Worm (Caenorhabditis elegans) whole organism, L2 larva: ENCODE data around the gene ccep-97.

Experiments
- C34F6.9 ChIP-seq: fragments of 150-350 bp; optimal IDR thresholded peaks from 2 replicates; lab custom pipeline; 2014; ENCODE audit warnings: missing biosample characterization, missing genetic modification characterization
- R02D3.7 ChIP-seq: fragments of 150-350 bp; optimal IDR thresholded peaks from 2 replicates; lab custom pipeline; 2014; ENCODE audit warnings: missing biosample characterization, missing genetic modification characterization
- Y55F3AM.14 ChIP-seq: fragments of 200-800 bp; sonication (Bioruptor generic); optimal IDR thresholded peaks from 2 replicates; lab custom pipeline; 2018; ENCODE audit warnings: mild to moderate bottlenecking, missing genetic modification characterization, missing compliant biosample characterization
- ZK546.5 ChIP-seq: sonication (generic microtip); optimal IDR thresholded peaks from 2 replicates; lab custom pipeline; 2017; ENCODE audit warnings: missing biosample characterization, missing genetic modification characterization
- alr-1 ChIP-seq: fragments of 150-350 bp; optimal IDR thresholded peaks from 2 replicates; lab custom pipeline; 2014; ENCODE audit warnings: missing biosample characterization, missing genetic modification characterization
- ama-1 ChIP-seq: fragments of 150-350 bp; optimal IDR thresholded peaks from 2 replicates; lab custom pipeline; 2018; ENCODE audit warnings: inconsistent platforms
- ceh-16 ChIP-seq: fragments of 150-350 bp; optimal IDR thresholded peaks from 2 replicates; lab custom pipeline; 2014; ENCODE audit warnings: missing biosample characterization, missing genetic modification characterization
- ceh-82 ChIP-seq: fragments of 150-350 bp; optimal IDR thresholded peaks from 2 replicates; lab custom pipeline; 2014; ENCODE audit warnings: missing biosample characterization, missing genetic modification characterization
- crh-2 ChIP-seq: sonication (generic microtip); optimal IDR thresholded peaks from 2 replicates; lab custom pipeline; 2017; ENCODE audit warnings: missing biosample characterization, missing genetic modification characterization
- dmd-4 ChIP-seq: sonication (generic microtip); optimal IDR thresholded peaks from 2 replicates; lab custom pipeline; 2017; ENCODE audit warnings: missing biosample characterization, missing genetic modification characterization
- egl-27 ChIP-seq: sonication (generic microtip); optimal IDR thresholded peaks from 3 replicates; lab custom pipeline; 2017; ENCODE audit warnings: missing biosample characterization, missing genetic modification reagents, missing genetic modification characterization
- elt-1 ChIP-seq: fragments of 150-350 bp; optimal IDR thresholded peaks from 2 replicates; lab custom pipeline; 2014; ENCODE audit warnings: missing biosample characterization, missing genetic modification characterization
- elt-3 ChIP-seq: sonication (generic microtip); optimal IDR thresholded peaks from 2 replicates; lab custom pipeline; 2017; ENCODE audit warnings: missing biosample characterization, missing genetic modification characterization
- fos-1 ChIP-seq: fragments of 150-350 bp; optimal IDR thresholded peaks from 2 replicates; lab custom pipeline; 2014; ENCODE audit warnings: missing biosample characterization, missing genetic modification characterization
- gmeb-1 ChIP-seq: fragments of 150-350 bp; optimal IDR thresholded peaks from 2 replicates; lab custom pipeline; 2014; ENCODE audit warnings: missing biosample characterization, missing genetic modification characterization
- lin-11 ChIP-seq: fragments of 150-350 bp; sonication (generic microtip); optimal IDR thresholded peaks from 2 replicates; lab custom pipeline; 2014; ENCODE audit warnings: missing biosample characterization, missing genetic modification characterization, inconsistent platforms, mixed read lengths
- lin-13 ChIP-seq: fragments of 150-350 bp; optimal IDR thresholded peaks from 2 replicates; lab custom pipeline; 2014; ENCODE audit warnings: missing biosample characterization, missing genetic modification reagents, missing genetic modification characterization
- lin-39 ChIP-seq: fragments of 150-350 bp; optimal IDR thresholded peaks from 2 replicates; lab custom pipeline; 2014; ENCODE audit warnings: missing biosample characterization, missing genetic modification reagents, missing genetic modification characterization
- lsy-2 ChIP-seq, 2 experiments: fragments of 150-350 bp in 1 of 2; sonication (generic microtip) in 1 of 2; optimal IDR thresholded peaks; 2 replicates each; lab custom pipeline; 2014 to 2017; ENCODE audit warnings: missing biosample characterization in 2 of 2, missing genetic modification characterization in 2 of 2
- mab-5 ChIP-seq: fragments of 150-350 bp; optimal IDR thresholded peaks from 2 replicates; lab custom pipeline; 2014; ENCODE audit warnings: missing biosample characterization, missing genetic modification characterization
- mbf-1 ChIP-seq: sonication (generic microtip); optimal IDR thresholded peaks from 2 replicates; lab custom pipeline; 2017; ENCODE audit warnings: missing biosample characterization, missing genetic modification characterization
- mdl-1 ChIP-seq, 2 experiments: fragments of 150-350 bp in 1 of 2; sonication (generic microtip) in 1 of 2; optimal IDR thresholded peaks; 2 replicates each; lab custom pipeline; 2017; ENCODE audit warnings: missing biosample characterization in 2 of 2, missing genetic modification characterization in 2 of 2
- nhr-10 ChIP-seq: sonication (generic microtip); optimal IDR thresholded peaks from 2 replicates; lab custom pipeline; 2017; ENCODE audit warnings: missing biosample characterization, missing genetic modification characterization
- nhr-11 ChIP-seq: fragments of 150-350 bp; optimal IDR thresholded peaks from 2 replicates; lab custom pipeline; 2014; ENCODE audit warnings: missing biosample characterization, missing genetic modification characterization
- nhr-12 ChIP-seq: fragments of 150-350 bp; optimal IDR thresholded peaks from 2 replicates; lab custom pipeline; 2014; ENCODE audit warnings: missing biosample characterization, missing genetic modification characterization
- nhr-129 ChIP-seq: fragments of 150-350 bp; optimal IDR thresholded peaks from 2 replicates; lab custom pipeline; 2014; ENCODE audit warnings: missing biosample characterization, missing genetic modification characterization
- nhr-21 ChIP-seq: fragments of 150-350 bp; optimal IDR thresholded peaks from 2 replicates; lab custom pipeline; 2014; ENCODE audit warnings: missing biosample characterization, missing genetic modification characterization
- nhr-23 ChIP-seq: fragments of 150-350 bp; optimal IDR thresholded peaks from 2 replicates; lab custom pipeline; 2014; ENCODE audit warnings: missing biosample characterization, missing genetic modification reagents, missing genetic modification characterization
- nhr-237 ChIP-seq: fragments of 150-350 bp; optimal IDR thresholded peaks from 2 replicates; lab custom pipeline; 2014; ENCODE audit warnings: missing biosample characterization, missing genetic modification characterization
- nhr-25 ChIP-seq: fragments of 150-350 bp; sonication (generic microtip); optimal IDR thresholded peaks from 3 replicates; lab custom pipeline; 2014; ENCODE audit warnings: missing biosample characterization, missing genetic modification characterization
- nhr-6 ChIP-seq: fragments of 150-350 bp; optimal IDR thresholded peaks from 2 replicates; lab custom pipeline; 2014; ENCODE audit warnings: missing biosample characterization, missing genetic modification characterization
- nhr-77 ChIP-seq: fragments of 150-350 bp; optimal IDR thresholded peaks from 2 replicates; lab custom pipeline; 2014; ENCODE audit warnings: missing biosample characterization, missing genetic modification characterization
- peb-1 ChIP-seq: fragments of 150-350 bp; optimal IDR thresholded peaks from 2 replicates; lab custom pipeline; 2014; ENCODE audit warnings: missing biosample characterization, missing genetic modification characterization
- sem-4 ChIP-seq: fragments of 150-350 bp; optimal IDR thresholded peaks from 2 replicates; lab custom pipeline; 2014; ENCODE audit warnings: missing biosample characterization, missing genetic modification reagents, missing genetic modification characterization
- sma-3 ChIP-seq: sonication (generic microtip); optimal IDR thresholded peaks from 2 replicates; lab custom pipeline; 2016; ENCODE audit warnings: missing genetic modification reagents, missing genetic modification characterization, missing compliant biosample characterization
- sma-9 ChIP-seq, 2 experiments: fragments of 150-350 bp in 1 of 2; sonication (generic microtip) in 1 of 2; optimal IDR thresholded peaks; 2 replicates each; lab custom pipeline; 2014 to 2016; ENCODE audit warnings: missing genetic modification characterization in 2 of 2, mild to moderate bottlenecking in 1 of 2, missing biosample characterization in 1 of 2, missing compliant biosample characterization in 1 of 2, missing genetic modification reagents in 1 of 2, moderate library complexity in 1 of 2
- snpc-4 ChIP-seq: fragments of 150-350 bp; optimal IDR thresholded peaks from 2 replicates; lab custom pipeline; 2014; ENCODE audit warnings: missing biosample characterization, missing genetic modification characterization
- unc-39 ChIP-seq: fragments of 150-350 bp; optimal IDR thresholded peaks from 2 replicates; lab custom pipeline; 2014; ENCODE audit warnings: missing biosample characterization, missing genetic modification characterization
- unc-55 ChIP-seq: fragments of 150-350 bp; sonication (generic microtip); optimal IDR thresholded peaks from 3 replicates; lab custom pipeline; 2014; ENCODE audit warnings: missing biosample characterization, missing genetic modification reagents, missing genetic modification characterization
- unc-62 ChIP-seq: fragments of 150-350 bp; optimal IDR thresholded peaks from 2 replicates; lab custom pipeline; 2014; ENCODE audit warnings: missing biosample characterization, missing genetic modification reagents, missing genetic modification characterization
- zag-1 ChIP-seq: fragments of 150-350 bp; optimal IDR thresholded peaks from 2 replicates; lab custom pipeline; 2014; ENCODE audit warnings: missing biosample characterization, missing genetic modification characterization
- ztf-1 ChIP-seq: fragments of 200-800 bp; sonication (Bioruptor generic); conservative IDR thresholded peaks from 2 replicates; pipeline ENCODE4 v1.3.6; 2022; ENCODE audit warnings: missing genetic modification characterization, missing compliant biosample characterization
- ztf-11 ChIP-seq: sonication (generic microtip); optimal IDR thresholded peaks from 2 replicates; lab custom pipeline; 2017; ENCODE audit warnings: missing biosample characterization, missing genetic modification characterization
- ztf-4 ChIP-seq: fragments of 150-350 bp; optimal IDR thresholded peaks from 2 replicates; lab custom pipeline; 2014; ENCODE audit warnings: missing biosample characterization, missing genetic modification characterization

Gene ccep-97

ce11 chrV:4823683-4824391 lies 5.4 kb upstream of the ccep-97 start (continued):
- TF ChIP-seq Y55F3AM.14 (GFP tag; lab: Kevin White, UChicago): peak; percentile 92
- no peak for TF ChIP-seq ceh-82

- TF ChIP-seq nhr-12 (tag; lab: Kevin White, UChicago) (no peak), unc-39 (tag; lab: Kevin White, UChicago) (no peak), nhr-6 (tag; lab: Kevin White, UChicago) (no peak), nhr-237 (tag; lab: Kevin White, UChicago) (no peak), lin-39 (tag; lab: Kevin White, UChicago) (no peak), nhr-10 (tag; lab: Kevin White, UChicago) (no peak), snpc-4 (tag; lab: Kevin White, UChicago) (no peak), Y55F3AM.14 (GFP tag; lab: Kevin White, UChicago) (no peak), mab-5 (no peak), nhr-129 (tag; lab: Kevin White, UChicago) (no peak), alr-1 (no peak), lin-13 (GFP tag; lab: Kevin White, UChicago) (no peak), fos-1 (tag; lab: Kevin White, UChicago) (no peak), sma-9 (GFP tag; optimal IDR thresholded peaks at IDR 0.05; lab: Kevin White, UChicago) (no peak), sma-9 (tag; optimal IDR thresholded peaks at IDR 0.05; lab: Kevin White, UChicago) (no peak), mdl-1 (tag; optimal IDR thresholded peaks at IDR 0.05; lab: Kevin White, UChicago) (no peak), mbf-1 (tag; lab: Kevin White, UChicago) (no peak), dmd-4 (tag; lab: Kevin White, UChicago) (no peak), ztf-11 (tag; lab: Kevin White, UChicago) (no peak), ceh-16 (no peak)
Observed at ce11 chrV:4823323-4823682, 4.8 kb upstream of the ccep-97 start, which contains the start of gene adss-1. Gene adss-1, minus strand, starts transcription at chrV:4823423.

- TF ChIP-seq ceh-82 (no peak), ztf-4 (tag; lab: Kevin White, UChicago) (peak; percentile 50), Y55F3AM.14 (GFP tag; lab: Kevin White, UChicago) (no peak), nhr-11 (tag; lab: Kevin White, UChicago) (no peak), lsy-2 (tag; optimal IDR thresholded peaks at IDR 0.05; lab: Kevin White, UChicago) (peak in 1 of 2 experiments; percentile 12), lin-13 (GFP tag; lab: Kevin White, UChicago) (no peak), elt-1 (tag; lab: Kevin White, UChicago) (no peak), lin-39 (tag; lab: Kevin White, UChicago) (no peak), nhr-10 (tag; lab: Kevin White, UChicago) (no peak), peb-1 (tag; lab: Kevin White, UChicago) (no peak), ztf-11 (tag; lab: Kevin White, UChicago) (no peak), nhr-77 (tag; lab: Kevin White, UChicago) (no peak), ama-1 (lab: Kevin White, UChicago) (no peak), egl-27 (tag; lab: Kevin White, UChicago) (no peak), sma-3 (GFP tag; lab: Kevin White, UChicago) (no peak), elt-3 (tag; lab: Kevin White, UChicago) (no peak), ZK546.5 (tag; lab: Kevin White, UChicago) (no peak), snpc-4 (tag; lab: Kevin White, UChicago) (no peak), ceh-16 (no peak), nhr-129 (tag; lab: Kevin White, UChicago) (peak; percentile 38), unc-62 (GFP tag; lab: Kevin White, UChicago) (no peak), nhr-21 (tag; lab: Kevin White, UChicago) (no peak), sma-9 (GFP tag; optimal IDR thresholded peaks at IDR 0.05; lab: Kevin White, UChicago) (no peak), sma-9 (tag; optimal IDR thresholded peaks at IDR 0.05; lab: Kevin White, UChicago) (no peak), ztf-1 (GFP tag; lab: Robert Waterston, UW) (no peak), sem-4 (tag; lab: Kevin White, UChicago) (no peak), nhr-6 (tag; lab: Kevin White, UChicago) (no peak), nhr-237 (tag; lab: Kevin White, UChicago) (no peak), crh-2 (peak; percentile 28), R02D3.7 (tag; lab: Kevin White, UChicago) (no peak), nhr-12 (tag; lab: Kevin White, UChicago) (no peak), zag-1 (tag; lab: Kevin White, UChicago) (no peak), gmeb-1 (tag; lab: Kevin White, UChicago) (no peak), unc-55 (GFP tag; lab: Kevin White, UChicago) (no peak), C34F6.9 (tag; lab: Kevin White, UChicago) (peak; percentile 10), nhr-25 (tag; lab: Kevin White, UChicago) (peak; percentile 32), lin-11 (tag; lab: Kevin White, UChicago) (no peak), nhr-23 (tag; lab: Kevin White, UChicago) (no peak), mbf-1 (tag; lab: Kevin White, UChicago) (no peak), mdl-1 (tag; optimal IDR thresholded peaks at IDR 0.05; lab: Kevin White, UChicago) (peak in 1 of 2 experiments; percentile 22), fos-1 (tag; lab: Kevin White, UChicago) (peak; percentile 15), dmd-4 (tag; lab: Kevin White, UChicago) (no peak)
- TF ChIP-seq, all 48 proteins: peak for 8
Observed at ce11 chrV:4820601-4821000, 2.1 kb upstream of the ccep-97 start.
